Worm (Caenorhabditis elegans) whole organism, L3 larva: Measurements from ENCODE around the gene W04E12.7.

ENCODE experiments used
- R02D3.7 ChIP-seq: fragments of 150-350 bp; optimal IDR thresholded peaks from 2 replicates; lab custom pipeline; 2014; ENCODE audit warnings: missing biosample characterization, missing genetic modification characterization
- ZK546.5 ChIP-seq: sonication (generic microtip); optimal IDR thresholded peaks from 2 replicates; lab custom pipeline; 2017; ENCODE audit warnings: missing biosample characterization, missing genetic modification characterization
- ama-1 ChIP-seq: fragments of 150-350 bp; optimal IDR thresholded peaks from 2 replicates; lab custom pipeline; 2018
- ceh-82 ChIP-seq: fragments of 150-350 bp; optimal IDR thresholded peaks from 2 replicates; lab custom pipeline; 2014; ENCODE audit warnings: missing biosample characterization, missing genetic modification characterization
- ceh-9 ChIP-seq: sonication (generic microtip); optimal IDR thresholded peaks from 2 replicates; lab custom pipeline; 2018; ENCODE audit warnings: missing biosample characterization, missing genetic modification characterization
- egl-27 ChIP-seq: sonication (generic microtip); optimal IDR thresholded peaks from 4 replicates; lab custom pipeline; 2017; ENCODE audit warnings: missing biosample characterization, missing genetic modification reagents, missing genetic modification characterization
- egl-5 ChIP-seq: fragments of 150-350 bp; optimal IDR thresholded peaks from 2 replicates; lab custom pipeline; 2017; ENCODE audit warnings: missing biosample characterization, missing genetic modification reagents, missing genetic modification characterization, inconsistent platforms
- elt-1 ChIP-seq: fragments of 150-350 bp; optimal IDR thresholded peaks from 2 replicates; lab custom pipeline; 2014; ENCODE audit warnings: missing biosample characterization, missing genetic modification characterization
- elt-2 ChIP-seq: sonication (generic microtip); optimal IDR thresholded peaks from 2 replicates; lab custom pipeline; 2016; ENCODE audit warnings: missing genetic modification reagents, mild to moderate bottlenecking, missing genetic modification characterization, missing compliant biosample characterization
- elt-3 ChIP-seq, 3 experiments: fragments of 150-350 bp in 1 of 3; sonication (generic microtip) in 2 of 3; optimal IDR thresholded peaks; 2 replicates in 2 of 3; 4 replicates in 1 of 3; lab custom pipeline; 2014 to 2017; ENCODE audit warnings: missing biosample characterization in 3 of 3, missing genetic modification characterization in 3 of 3
- eor-1 ChIP-seq, 2 experiments: fragments of 150-350 bp; optimal IDR thresholded peaks; 2 replicates each; lab custom pipeline; 2014 to 2018; ENCODE audit warnings: missing biosample characterization in 2 of 2, missing genetic modification characterization in 2 of 2
- fkh-10 ChIP-seq: sonication (generic microtip); optimal IDR thresholded peaks from 2 replicates; lab custom pipeline; 2017; ENCODE audit warnings: missing biosample characterization, missing genetic modification reagents, missing genetic modification characterization
- fkh-2 ChIP-seq: fragments of 150-350 bp; optimal IDR thresholded peaks from 2 replicates; lab custom pipeline; 2014; ENCODE audit warnings: missing biosample characterization, missing genetic modification reagents, missing genetic modification characterization
- fos-1 ChIP-seq: fragments of 150-350 bp; optimal IDR thresholded peaks from 2 replicates; lab custom pipeline; 2014; ENCODE audit warnings: missing biosample characterization, missing genetic modification characterization
- jun-1 ChIP-seq: fragments of 150-350 bp; optimal IDR thresholded peaks from 2 replicates; lab custom pipeline; 2014; ENCODE audit warnings: missing biosample characterization, missing genetic modification reagents, missing genetic modification characterization
- lin-15B ChIP-seq: fragments of 150-350 bp; optimal IDR thresholded peaks from 2 replicates; lab custom pipeline; 2014; ENCODE audit warnings: missing biosample characterization, missing genetic modification characterization
- lsy-12 ChIP-seq: sonication (generic microtip); optimal IDR thresholded peaks from 2 replicates; lab custom pipeline; 2016; ENCODE audit warnings: mild to moderate bottlenecking, missing genetic modification characterization, missing compliant biosample characterization
- mml-1 ChIP-seq: fragments of 150-350 bp; sonication (generic microtip); optimal IDR thresholded peaks from 3 replicates; lab custom pipeline; 2014; ENCODE audit warnings: missing biosample characterization, missing genetic modification characterization
- nfya-1 ChIP-seq: sonication (generic microtip); optimal IDR thresholded peaks from 2 replicates; lab custom pipeline; 2017; ENCODE audit warnings: missing genetic modification characterization, mild to moderate bottlenecking, missing compliant biosample characterization, antibody characterized with exemption, moderate library complexity; ENCODE audit not compliant: insufficient read depth
- nhr-11 ChIP-seq: fragments of 150-350 bp; optimal IDR thresholded peaks from 2 replicates; lab custom pipeline; 2014; ENCODE audit warnings: missing biosample characterization, missing genetic modification characterization
- nhr-12 ChIP-seq: fragments of 150-350 bp; optimal IDR thresholded peaks from 2 replicates; lab custom pipeline; 2014; ENCODE audit warnings: missing biosample characterization, missing genetic modification characterization
- nhr-23 ChIP-seq: fragments of 150-350 bp; optimal IDR thresholded peaks from 2 replicates; lab custom pipeline; 2014; ENCODE audit warnings: missing biosample characterization, missing genetic modification reagents, missing genetic modification characterization
- nhr-237 ChIP-seq: fragments of 150-350 bp; optimal IDR thresholded peaks from 2 replicates; lab custom pipeline; 2014; ENCODE audit warnings: missing biosample characterization, missing genetic modification characterization
- nhr-25 ChIP-seq: sonication (generic microtip); optimal IDR thresholded peaks from 2 replicates; lab custom pipeline; 2017; ENCODE audit warnings: missing biosample characterization, missing genetic modification characterization
- nhr-43 ChIP-seq: sonication (generic microtip); optimal IDR thresholded peaks from 2 replicates; lab custom pipeline; 2016; ENCODE audit warnings: mild to moderate bottlenecking, missing genetic modification characterization, missing compliant biosample characterization; ENCODE audit not compliant: poor library complexity, severe bottlenecking
- nhr-67 ChIP-seq: fragments of 150-350 bp; optimal IDR thresholded peaks from 2 replicates; lab custom pipeline; 2014; ENCODE audit warnings: missing biosample characterization, missing genetic modification characterization
- nhr-76 ChIP-seq: fragments of 150-350 bp; sonication (generic microtip); optimal IDR thresholded peaks from 5 replicates; lab custom pipeline; 2014; ENCODE audit warnings: missing biosample characterization, missing genetic modification characterization
- nhr-77 ChIP-seq: fragments of 150-350 bp; optimal IDR thresholded peaks from 2 replicates; lab custom pipeline; 2014; ENCODE audit warnings: missing biosample characterization, missing genetic modification characterization
- pha-4 ChIP-seq: fragments of 150-350 bp; optimal IDR thresholded peaks from 2 replicates; lab custom pipeline; 2014; ENCODE audit warnings: missing biosample characterization, missing genetic modification reagents, missing genetic modification characterization
- pqm-1 ChIP-seq: fragments of 150-350 bp; optimal IDR thresholded peaks from 2 replicates; lab custom pipeline; 2017; ENCODE audit warnings: missing biosample characterization, missing genetic modification characterization, inconsistent platforms
- sea-2 ChIP-seq: fragments of 150-350 bp; sonication (generic microtip); optimal IDR thresholded peaks from 4 replicates; lab custom pipeline; 2014; ENCODE audit warnings: missing biosample characterization, missing genetic modification reagents, missing genetic modification characterization
- skn-1 ChIP-seq: fragments of 150-350 bp; optimal IDR thresholded peaks from 2 replicates; lab custom pipeline; 2014; ENCODE audit warnings: missing biosample characterization, missing genetic modification characterization
- snpc-4 ChIP-seq: fragments of 150-350 bp; optimal IDR thresholded peaks from 2 replicates; lab custom pipeline; 2014; ENCODE audit warnings: missing biosample characterization, missing genetic modification characterization
- tbx-2 ChIP-seq: sonication (generic microtip); optimal IDR thresholded peaks from 2 replicates; lab custom pipeline; 2016; ENCODE audit warnings: mild to moderate bottlenecking, missing genetic modification characterization, missing compliant biosample characterization
- unc-39 ChIP-seq: sonication (generic microtip); optimal IDR thresholded peaks from 4 replicates; lab custom pipeline; 2017; ENCODE audit warnings: missing biosample characterization, missing genetic modification characterization
- zag-1 ChIP-seq: fragments of 150-350 bp; optimal IDR thresholded peaks from 2 replicates; lab custom pipeline; 2014; ENCODE audit warnings: missing biosample characterization, missing genetic modification characterization
- ztf-11 ChIP-seq: fragments of 150-350 bp; optimal IDR thresholded peaks from 2 replicates; lab custom pipeline; 2014; ENCODE audit warnings: missing biosample characterization, missing genetic modification characterization
- ztf-4 ChIP-seq: fragments of 150-350 bp; optimal IDR thresholded peaks from 2 replicates; lab custom pipeline; 2014; ENCODE audit warnings: missing biosample characterization, missing genetic modification characterization

The W04E12.7 gene

DNA sequence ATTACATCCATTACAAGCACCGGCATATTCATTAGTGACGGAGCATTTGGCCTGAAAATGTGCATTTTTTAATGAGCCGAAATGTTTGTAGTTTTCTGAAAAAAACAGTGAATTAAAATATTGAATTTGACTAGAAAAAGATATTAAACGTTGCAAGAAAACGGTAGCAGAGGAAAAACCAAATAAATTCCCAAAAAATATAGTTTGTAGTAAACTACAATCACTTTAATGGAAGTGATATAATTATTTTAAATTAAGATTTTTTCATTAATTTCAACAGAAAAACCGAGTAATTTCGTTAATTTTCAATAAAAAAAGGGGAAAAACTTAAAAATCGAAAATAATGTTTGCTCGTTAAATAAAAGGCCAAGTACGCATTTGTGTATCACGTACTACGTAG is 34.3 kb upstream of the W04E12.7 start, which contains the start of gene M162.15:
M162.15 (minus strand) TSS at position 101 of the 400 bp plus-strand sequence.
- no peak for TF ChIP-seq ztf-4 (tag; lab: Kevin White, UChicago)
- TF ChIP-seq ceh-82, result no peak
- TF ChIP-seq nhr-43, result no peak
- TF ChIP-seq pqm-1 (tag; lab: Kevin White, UChicago), result no peak
- TF ChIP-seq egl-27 (tag; lab: Kevin White, UChicago), result no peak
- no peak for TF ChIP-seq nhr-11
- TF ChIP-seq lin-15B, result no peak
- no peak for TF ChIP-seq elt-2 (tag; lab: Kevin White, UChicago)
- no peak for TF ChIP-seq fos-1 (tag; lab: Kevin White, UChicago)
- TF ChIP-seq nhr-25 (tag; lab: Kevin White, UChicago), result no peak
- no peak for TF ChIP-seq zag-1 (tag; lab: Kevin White, UChicago)
- TF ChIP-seq ztf-11 (tag; lab: Kevin White, UChicago), result no peak
- no peak for TF ChIP-seq unc-39
- no peak for TF ChIP-seq eor-1 (tag; optimal IDR thresholded peaks at IDR 0.05; lab: Kevin White, UChicago)

DNA sequence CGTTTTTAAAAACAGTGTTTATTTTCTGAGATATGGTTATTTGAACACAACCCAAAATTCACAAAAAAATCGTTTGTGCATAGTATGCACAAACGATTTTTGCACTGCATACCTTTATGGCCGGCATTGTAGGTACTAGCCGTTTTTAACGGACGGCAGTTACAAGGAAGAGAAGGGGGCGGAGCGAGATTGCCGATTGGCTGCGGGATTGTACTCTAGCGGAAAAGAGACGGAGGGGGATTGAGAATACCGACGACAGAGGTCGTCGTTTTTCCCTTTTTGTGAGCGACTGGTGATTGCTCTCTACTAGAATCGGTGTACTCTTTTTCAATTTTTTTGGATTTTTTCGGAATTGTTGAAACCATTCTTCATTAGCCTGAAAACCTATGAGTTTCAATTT is 30.4 kb upstream of the W04E12.7 start:
- TF ChIP-seq nfya-1 (tag; lab: Kevin White, UChicago) (peak; percentile 62), ZK546.5 (no peak)
- TF ChIP-seq, all 47 proteins: peak for 1

ce11 chrV:19760751-19761150 is 23.4 kb upstream of the W04E12.7 start, which contains the start of gene M162.5:
Gene M162.5 (plus strand): TSS chrV:19761051.
- TF ChIP-seq nhr-23 (tag; lab: Kevin White, UChicago), result no peak
- TF ChIP-seq elt-1, result no peak
- TF ChIP-seq ceh-9 (tag; lab: Kevin White, UChicago), result no peak
- TF ChIP-seq nhr-67, result no peak
- TF ChIP-seq nhr-237 (tag; lab: Kevin White, UChicago), result no peak
- no peak for TF ChIP-seq nhr-25 (tag; lab: Kevin White, UChicago)
- no peak for TF ChIP-seq sea-2 (GFP tag; lab: Kevin White, UChicago)
- TF ChIP-seq ceh-82, result no peak
- TF ChIP-seq lsy-12 (tag; lab: Kevin White, UChicago), result no peak
- no peak for TF ChIP-seq nhr-77 (tag; lab: Kevin White, UChicago)
- no peak for TF ChIP-seq R02D3.7 (tag; lab: Kevin White, UChicago)
- no peak for TF ChIP-seq eor-1 (tag; optimal IDR thresholded peaks at IDR 0.05; lab: Kevin White, UChicago)
- no peak for TF ChIP-seq egl-5
- no peak for TF ChIP-seq nhr-11
- no peak for TF ChIP-seq elt-3 (tag; optimal IDR thresholded peaks at IDR 0.05; lab: Kevin White, UChicago)
- no peak for TF ChIP-seq fkh-2
- no peak for TF ChIP-seq jun-1 (tag; lab: Kevin White, UChicago)
- no peak for TF ChIP-seq fkh-10 (GFP tag; lab: Kevin White, UChicago)
- no peak for TF ChIP-seq ZK546.5

- TF ChIP-seq snpc-4 (no peak), egl-27 (tag; lab: Kevin White, UChicago) (no peak), nhr-76 (tag; lab: Kevin White, UChicago) (no peak), elt-1 (no peak), skn-1 (tag; lab: Kevin White, UChicago) (no peak), elt-2 (tag; lab: Kevin White, UChicago) (no peak)
Observed at ce11 chrV:19759282-19759681, 21.9 kb upstream of the W04E12.7 start.

ce11 chrV:19756253-19756652 is 18.9 kb upstream of the W04E12.7 start, which contains the start of gene W04E12.9:
Gene W04E12.9 (plus strand): TSS chrV:19756553.
- TF ChIP-seq lsy-12 (tag; lab: Kevin White, UChicago), result no peak
- no peak for TF ChIP-seq R02D3.7 (tag; lab: Kevin White, UChicago)
- TF ChIP-seq unc-39, result no peak
- TF ChIP-seq nhr-23 (tag; lab: Kevin White, UChicago), result no peak
- TF ChIP-seq ama-1, result no peak
- TF ChIP-seq mml-1 (tag; lab: Kevin White, UChicago), result no peak
- no peak for TF ChIP-seq nhr-12 (tag; lab: Kevin White, UChicago)
- no peak for TF ChIP-seq pha-4 (tag; lab: Kevin White, UChicago)
- TF ChIP-seq ztf-11 (tag; lab: Kevin White, UChicago), result no peak
- no peak for TF ChIP-seq eor-1 (tag; optimal IDR thresholded peaks at IDR 0.05; lab: Kevin White, UChicago)
- no peak for TF ChIP-seq pqm-1 (tag; lab: Kevin White, UChicago)
- no peak for TF ChIP-seq tbx-2 (tag; lab: Kevin White, UChicago)
- TF ChIP-seq nfya-1 (tag; lab: Kevin White, UChicago), result no peak
- TF ChIP-seq ceh-9 (tag; lab: Kevin White, UChicago), result no peak
- no peak for TF ChIP-seq ZK546.5
- TF ChIP-seq nhr-25 (tag; lab: Kevin White, UChicago), result no peak
- TF ChIP-seq nhr-237 (tag; lab: Kevin White, UChicago), result no peak
- no peak for TF ChIP-seq fos-1 (tag; lab: Kevin White, UChicago)
- no peak for TF ChIP-seq egl-5
